Worm (Caenorhabditis elegans): Measurements from ENCODE around the gene unc-4.

unc-4 gene

ce11 chrII:9900276-9900675 is at the start of gene unc-4:
Gene unc-4 (minus strand): TSS chrII:9900376.
- TF ChIP-seq zip-5 (tag; optimal IDR thresholded peaks at IDR 0.05) = no peak
- TF ChIP-seq pax-1 (tag; optimal IDR thresholded peaks at IDR 0.05) = no peak
- no peak for TF ChIP-seq syd-9 (tag; optimal IDR thresholded peaks at IDR 0.05)
- no peak for TF ChIP-seq F13H6.1 (tag; optimal IDR thresholded peaks at IDR 0.05)

DNA sequence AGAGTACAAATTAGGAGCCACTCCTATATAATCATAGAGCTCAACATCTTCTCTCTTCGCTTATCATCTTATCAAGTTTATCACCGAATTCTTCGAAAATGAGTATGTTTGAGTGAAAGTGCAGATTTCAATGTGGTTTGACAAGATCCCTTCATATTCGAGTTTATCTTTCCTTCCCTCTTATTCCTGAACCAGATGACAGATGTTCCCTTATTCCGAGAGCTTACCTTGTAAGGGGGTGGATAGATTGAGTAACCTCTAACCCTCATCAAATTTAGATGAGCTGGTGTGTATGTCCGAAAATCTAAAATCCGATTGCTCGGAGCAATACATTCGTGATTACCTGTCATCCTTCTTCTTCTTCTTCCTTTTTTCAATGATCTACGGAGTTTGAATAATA is 48.5 kb upstream of the unc-4 start:
- TF ChIP-seq C08G9.2 (tag; optimal IDR thresholded peaks at IDR 0.05) (no peak), pqm-1 (tag; optimal IDR thresholded peaks at IDR 0.05) (no peak), unc-3 (GFP tag; conservative IDR thresholded peaks at IDR 0.05) (no peak), unc-3 (tag; optimal IDR thresholded peaks at IDR 0.05) (no peak), ahr-1 (tag; optimal IDR thresholded peaks at IDR 0.05) (no peak), pax-1 (tag; optimal IDR thresholded peaks at IDR 0.05) (no peak), hlh-13 (GFP tag; optimal IDR thresholded peaks at IDR 0.05) (no peak), fax-1 (tag; optimal IDR thresholded peaks at IDR 0.05) (no peak), dve-1 (tag; optimal IDR thresholded peaks at IDR 0.05) (no peak), ceh-19 (GFP tag; optimal IDR thresholded peaks at IDR 0.05) (no peak), tbx-2 (tag; optimal IDR thresholded peaks at IDR 0.05) (no peak), ceh-34 (tag; optimal IDR thresholded peaks at IDR 0.05) (no peak), ceh-14 (tag; optimal IDR thresholded peaks at IDR 0.05) (no peak), ceh-24 (tag; optimal IDR thresholded peaks at IDR 0.05) (no peak), ttx-3 (tag; optimal IDR thresholded peaks at IDR 0.05) (no peak), elt-4 (tag; optimal IDR thresholded peaks at IDR 0.05) (no peak), sdc-2 (tag; optimal IDR thresholded peaks at IDR 0.05) (no peak)

- TF ChIP-seq zip-5 (tag; optimal IDR thresholded peaks at IDR 0.05) (no peak), eyg-1 (tag; optimal IDR thresholded peaks at IDR 0.05) (no peak), lim-6 (tag; optimal IDR thresholded peaks at IDR 0.05) (no peak), ceh-34 (tag; optimal IDR thresholded peaks at IDR 0.05) (no peak), hlh-13 (GFP tag; optimal IDR thresholded peaks at IDR 0.05) (no peak), rnt-1 (tag; optimal IDR thresholded peaks at IDR 0.05) (no peak), ceh-31 (tag; optimal IDR thresholded peaks at IDR 0.05) (no peak), ama-1 (optimal IDR thresholded peaks at IDR 0.05) (no peak), ttx-3 (tag; optimal IDR thresholded peaks at IDR 0.05) (no peak), unc-3 (GFP tag; conservative IDR thresholded peaks at IDR 0.05) (no peak), unc-3 (tag; optimal IDR thresholded peaks at IDR 0.05) (no peak)
Measured at ce11 chrII:9943837-9944236, 43.7 kb upstream of the unc-4 start, which contains the start of gene flad-1. Gene flad-1 (plus strand): TSS chrII:9944137.

- TF ChIP-seq ceh-34 (tag; optimal IDR thresholded peaks at IDR 0.05) (no peak), hlh-15 (tag; optimal IDR thresholded peaks at IDR 0.05) (no peak), elt-2 (tag; optimal IDR thresholded peaks at IDR 0.05) (no peak), che-1 (tag; optimal IDR thresholded peaks at IDR 0.05) (no peak), mec-3 (tag; optimal IDR thresholded peaks at IDR 0.05; ENCODE audit: borderline replicate concordance) (no peak), T23F11.4 (GFP tag; optimal IDR thresholded peaks at IDR 0.05) (no peak), fax-1 (tag; optimal IDR thresholded peaks at IDR 0.05) (no peak), zip-5 (tag; optimal IDR thresholded peaks at IDR 0.05) (no peak), ztf-16 (tag; optimal IDR thresholded peaks at IDR 0.05) (no peak), ama-1 (optimal IDR thresholded peaks at IDR 0.05) (no peak), ceh-45 (GFP tag; IDR thresholded peaks at IDR 0.05) (no peak), fkh-10 (GFP tag; optimal IDR thresholded peaks at IDR 0.05) (no peak), ceh-6 (GFP tag; optimal IDR thresholded peaks at IDR 0.05) (no peak), sox-2 (GFP tag; IDR thresholded peaks at IDR 0.05) (no peak), npax-4 (tag; optimal IDR thresholded peaks at IDR 0.05) (no peak), gmeb-2 (tag; optimal IDR thresholded peaks at IDR 0.05) (no peak)
Measured at ce11 chrII:9943246-9943645, 43.1 kb upstream of the unc-4 start.

- TF ChIP-seq rnt-1 (tag; optimal IDR thresholded peaks at IDR 0.05) = peak; percentile 79
- peak; percentile 77 for TF ChIP-seq mec-3 (tag; optimal IDR thresholded peaks at IDR 0.05; ENCODE audit: borderline replicate concordance)
- peak; percentile 98 for TF ChIP-seq C08G9.2 (tag; optimal IDR thresholded peaks at IDR 0.05)
- TF ChIP-seq ceh-48 (tag; optimal IDR thresholded peaks at IDR 0.05) = no peak
- TF ChIP-seq hlh-13 (GFP tag; optimal IDR thresholded peaks at IDR 0.05) = peak; percentile 29
- TF ChIP-seq pat-9 (tag; optimal IDR thresholded peaks at IDR 0.05) = no peak
- no peak for TF ChIP-seq lin-11 (tag; optimal IDR thresholded peaks at IDR 0.05)
- no peak for TF ChIP-seq sox-2 (GFP tag; IDR thresholded peaks at IDR 0.05)
- no peak for TF ChIP-seq K09A11.1 (tag; optimal IDR thresholded peaks at IDR 0.05; ENCODE audit: insufficient read depth)
- TF ChIP-seq tbx-7 (tag; optimal IDR thresholded peaks at IDR 0.05) = peak; percentile 91
- no peak for TF ChIP-seq sox-4 (tag; optimal IDR thresholded peaks at IDR 0.05)
- peak; percentile 81 for TF ChIP-seq ceh-14 (tag; optimal IDR thresholded peaks at IDR 0.05)
- peak; percentile 76 for TF ChIP-seq ceh-34 (tag; optimal IDR thresholded peaks at IDR 0.05)
- no peak for TF ChIP-seq nhr-232 (tag; optimal IDR thresholded peaks at IDR 0.05)
- TF ChIP-seq ets-4 (tag; optimal IDR thresholded peaks at IDR 0.05) = peak; percentile 94
- TF ChIP-seq syd-9 (tag; optimal IDR thresholded peaks at IDR 0.05) = peak; percentile 8
- no peak for TF ChIP-seq T23F11.4 (GFP tag; optimal IDR thresholded peaks at IDR 0.05)
- TF ChIP-seq ztf-16 (tag; optimal IDR thresholded peaks at IDR 0.05) = peak; percentile 79
Measured at ce11 chrII:9940430-9940829, 40.3 kb upstream of the unc-4 start, which contains the start of gene ufd-3. Gene ufd-3 (plus strand): TSS chrII:9940753.

All from whole organism, late embryonic.